Worm (Caenorhabditis elegans) whole organism, L2 larva: ENCODE data around the gene C35A11.2.

Experiments used
- Y55F3AM.14 ChIP-seq: fragments of 200-800 bp; sonication (Bioruptor generic); optimal IDR thresholded peaks from 2 replicates; lab custom pipeline; 2018; ENCODE audit warnings: mild to moderate bottlenecking, missing genetic modification characterization, missing compliant biosample characterization
- blmp-1 ChIP-seq: sonication (generic microtip); optimal IDR thresholded peaks from 2 replicates; lab custom pipeline; 2017; ENCODE audit warnings: missing genetic modification characterization, mild to moderate bottlenecking, missing compliant biosample characterization, antibody characterized with exemption, moderate library complexity; ENCODE audit not compliant: insufficient read depth
- ceh-16 ChIP-seq: fragments of 150-350 bp; optimal IDR thresholded peaks from 2 replicates; lab custom pipeline; 2014; ENCODE audit warnings: missing biosample characterization, missing genetic modification characterization
- fos-1 ChIP-seq: fragments of 150-350 bp; optimal IDR thresholded peaks from 2 replicates; lab custom pipeline; 2014; ENCODE audit warnings: missing biosample characterization, missing genetic modification characterization
- nhr-129 ChIP-seq: fragments of 150-350 bp; optimal IDR thresholded peaks from 2 replicates; lab custom pipeline; 2014; ENCODE audit warnings: missing biosample characterization, missing genetic modification characterization
- nhr-237 ChIP-seq: fragments of 150-350 bp; optimal IDR thresholded peaks from 2 replicates; lab custom pipeline; 2014; ENCODE audit warnings: missing biosample characterization, missing genetic modification characterization
- ztf-11 ChIP-seq: sonication (generic microtip); optimal IDR thresholded peaks from 2 replicates; lab custom pipeline; 2017; ENCODE audit warnings: missing biosample characterization, missing genetic modification characterization
- ztf-4 ChIP-seq: fragments of 150-350 bp; optimal IDR thresholded peaks from 2 replicates; lab custom pipeline; 2014; ENCODE audit warnings: missing biosample characterization, missing genetic modification characterization

ce11 chrV:5419915-5420314, 33.8 kb downstream of the C35A11.2 start, which contains the start of gene F08F3.6:
- TF ChIP-seq ztf-4 (tag; lab: Kevin White, UChicago) (no peak), Y55F3AM.14 (GFP tag; lab: Kevin White, UChicago) (no peak), nhr-237 (no peak), ztf-11 (tag; lab: Kevin White, UChicago) (no peak), blmp-1 (tag; lab: Kevin White, UChicago) (no peak), ceh-16 (tag; lab: Kevin White, UChicago) (no peak), nhr-129 (tag; lab: Kevin White, UChicago) (no peak), fos-1 (tag; lab: Kevin White, UChicago) (no peak)
